Worm (Caenorhabditis elegans) whole organism, L3 larva: ENCODE data around the gene Y59H11AR.3.

ENCODE experiments used
- R02D3.7 ChIP-seq: fragments of 150-350 bp; optimal IDR thresholded peaks from 2 replicates; lab custom pipeline; 2014; ENCODE audit warnings: missing biosample characterization, missing genetic modification characterization
- ZK546.5 ChIP-seq: sonication (generic microtip); optimal IDR thresholded peaks from 2 replicates; lab custom pipeline; 2017; ENCODE audit warnings: missing biosample characterization, missing genetic modification characterization
- ama-1 ChIP-seq: fragments of 150-350 bp; optimal IDR thresholded peaks from 2 replicates; lab custom pipeline; 2018
- ceh-28 ChIP-seq: fragments of 150-350 bp; optimal IDR thresholded peaks from 2 replicates; lab custom pipeline; 2014; ENCODE audit warnings: missing biosample characterization, missing genetic modification reagents, missing genetic modification characterization
- ceh-82 ChIP-seq: fragments of 150-350 bp; optimal IDR thresholded peaks from 2 replicates; lab custom pipeline; 2014; ENCODE audit warnings: missing biosample characterization, missing genetic modification characterization
- daf-12 ChIP-seq: fragments of 150-350 bp; optimal IDR thresholded peaks from 2 replicates; lab custom pipeline; 2014; ENCODE audit warnings: missing biosample characterization, missing genetic modification reagents, missing genetic modification characterization
- egl-5 ChIP-seq: fragments of 150-350 bp; optimal IDR thresholded peaks from 2 replicates; lab custom pipeline; 2017; ENCODE audit warnings: missing biosample characterization, missing genetic modification reagents, missing genetic modification characterization, inconsistent platforms
- elt-1 ChIP-seq: fragments of 150-350 bp; optimal IDR thresholded peaks from 2 replicates; lab custom pipeline; 2014; ENCODE audit warnings: missing biosample characterization, missing genetic modification characterization
- elt-3 ChIP-seq, 3 experiments: fragments of 150-350 bp in 1 of 3; sonication (generic microtip) in 2 of 3; optimal IDR thresholded peaks; 2 replicates in 2 of 3; 4 replicates in 1 of 3; lab custom pipeline; 2014 to 2017; ENCODE audit warnings: missing biosample characterization in 3 of 3, missing genetic modification characterization in 3 of 3
- eor-1 ChIP-seq, 2 experiments: fragments of 150-350 bp; optimal IDR thresholded peaks; 2 replicates each; lab custom pipeline; 2014 to 2018; ENCODE audit warnings: missing biosample characterization in 2 of 2, missing genetic modification characterization in 2 of 2
- fkh-10 ChIP-seq: sonication (generic microtip); optimal IDR thresholded peaks from 2 replicates; lab custom pipeline; 2017; ENCODE audit warnings: missing biosample characterization, missing genetic modification reagents, missing genetic modification characterization
- fkh-2 ChIP-seq: fragments of 150-350 bp; optimal IDR thresholded peaks from 2 replicates; lab custom pipeline; 2014; ENCODE audit warnings: missing biosample characterization, missing genetic modification reagents, missing genetic modification characterization
- hmg-11 ChIP-seq: sonication (generic microtip); optimal IDR thresholded peaks from 2 replicates; lab custom pipeline; 2016; ENCODE audit warnings: missing genetic modification characterization, missing compliant biosample characterization
- jun-1 ChIP-seq: fragments of 150-350 bp; optimal IDR thresholded peaks from 2 replicates; lab custom pipeline; 2014; ENCODE audit warnings: missing biosample characterization, missing genetic modification reagents, missing genetic modification characterization
- lin-15B ChIP-seq: fragments of 150-350 bp; optimal IDR thresholded peaks from 2 replicates; lab custom pipeline; 2014; ENCODE audit warnings: missing biosample characterization, missing genetic modification characterization
- lin-39 ChIP-seq: fragments of 150-350 bp; optimal IDR thresholded peaks from 2 replicates; lab custom pipeline; 2018; ENCODE audit warnings: missing biosample characterization, missing genetic modification reagents, missing genetic modification characterization
- lsy-12 ChIP-seq: sonication (generic microtip); optimal IDR thresholded peaks from 2 replicates; lab custom pipeline; 2016; ENCODE audit warnings: mild to moderate bottlenecking, missing genetic modification characterization, missing compliant biosample characterization
- mml-1 ChIP-seq: fragments of 150-350 bp; sonication (generic microtip); optimal IDR thresholded peaks from 3 replicates; lab custom pipeline; 2014; ENCODE audit warnings: missing biosample characterization, missing genetic modification characterization
- nfya-1 ChIP-seq: sonication (generic microtip); optimal IDR thresholded peaks from 2 replicates; lab custom pipeline; 2017; ENCODE audit warnings: missing genetic modification characterization, mild to moderate bottlenecking, missing compliant biosample characterization, antibody characterized with exemption, moderate library complexity; ENCODE audit not compliant: insufficient read depth
- nhr-11 ChIP-seq: fragments of 150-350 bp; optimal IDR thresholded peaks from 2 replicates; lab custom pipeline; 2014; ENCODE audit warnings: missing biosample characterization, missing genetic modification characterization
- nhr-12 ChIP-seq: fragments of 150-350 bp; optimal IDR thresholded peaks from 2 replicates; lab custom pipeline; 2014; ENCODE audit warnings: missing biosample characterization, missing genetic modification characterization
- nhr-23 ChIP-seq: fragments of 150-350 bp; optimal IDR thresholded peaks from 2 replicates; lab custom pipeline; 2014; ENCODE audit warnings: missing biosample characterization, missing genetic modification reagents, missing genetic modification characterization
- nhr-25 ChIP-seq: sonication (generic microtip); optimal IDR thresholded peaks from 2 replicates; lab custom pipeline; 2017; ENCODE audit warnings: missing biosample characterization, missing genetic modification characterization
- nhr-28 ChIP-seq: fragments of 150-350 bp; optimal IDR thresholded peaks from 2 replicates; lab custom pipeline; 2014; ENCODE audit warnings: missing biosample characterization, missing genetic modification characterization
- nhr-43 ChIP-seq: sonication (generic microtip); optimal IDR thresholded peaks from 2 replicates; lab custom pipeline; 2016; ENCODE audit warnings: mild to moderate bottlenecking, missing genetic modification characterization, missing compliant biosample characterization; ENCODE audit not compliant: poor library complexity, severe bottlenecking
- nhr-77 ChIP-seq: fragments of 150-350 bp; optimal IDR thresholded peaks from 2 replicates; lab custom pipeline; 2014; ENCODE audit warnings: missing biosample characterization, missing genetic modification characterization
- pha-4 ChIP-seq: fragments of 150-350 bp; optimal IDR thresholded peaks from 2 replicates; lab custom pipeline; 2014; ENCODE audit warnings: missing biosample characterization, missing genetic modification reagents, missing genetic modification characterization
- tbx-2 ChIP-seq: sonication (generic microtip); optimal IDR thresholded peaks from 2 replicates; lab custom pipeline; 2016; ENCODE audit warnings: mild to moderate bottlenecking, missing genetic modification characterization, missing compliant biosample characterization
- unc-39 ChIP-seq: sonication (generic microtip); optimal IDR thresholded peaks from 4 replicates; lab custom pipeline; 2017; ENCODE audit warnings: missing biosample characterization, missing genetic modification characterization
- zag-1 ChIP-seq: fragments of 150-350 bp; optimal IDR thresholded peaks from 2 replicates; lab custom pipeline; 2014; ENCODE audit warnings: missing biosample characterization, missing genetic modification characterization
- ztf-4 ChIP-seq: fragments of 150-350 bp; optimal IDR thresholded peaks from 2 replicates; lab custom pipeline; 2014; ENCODE audit warnings: missing biosample characterization, missing genetic modification characterization

Y59H11AR.3 gene

DNA sequence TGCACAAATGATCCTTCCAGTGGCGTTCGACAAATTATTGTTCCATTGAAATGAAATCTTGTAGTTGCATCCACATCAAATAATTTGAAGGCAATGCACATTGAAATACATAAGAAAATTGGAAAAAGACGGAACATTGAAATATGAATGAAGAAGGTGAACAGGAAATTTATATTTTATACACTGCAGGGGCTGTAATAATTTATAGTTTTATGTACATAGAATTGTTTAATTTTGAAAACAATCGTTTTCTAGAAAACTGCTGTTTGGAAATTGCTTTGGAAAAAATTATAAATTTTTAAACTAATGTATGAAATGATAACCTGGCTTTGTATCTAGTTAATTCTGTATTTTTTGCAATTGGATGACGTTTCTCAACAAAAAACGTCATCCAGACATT is at the start of gene Y59H11AR.3:
Y59H11AR.3 (minus strand) TSS at position 101 of the 400 bp plus-strand sequence.
- no peak for TF ChIP-seq ceh-28 (tag; lab: Kevin White, UChicago)
- TF ChIP-seq ceh-82 (tag; lab: Kevin White, UChicago): no peak
- no peak for TF ChIP-seq nhr-23 (tag; lab: Kevin White, UChicago)
- TF ChIP-seq nhr-12 (tag; lab: Kevin White, UChicago): no peak
- no peak for TF ChIP-seq unc-39
- TF ChIP-seq ZK546.5: no peak
- TF ChIP-seq egl-5 (tag; lab: Kevin White, UChicago): no peak
- TF ChIP-seq fkh-2 (tag; lab: Kevin White, UChicago): no peak
- no peak for TF ChIP-seq zag-1 (tag; lab: Kevin White, UChicago)
- no peak for TF ChIP-seq nhr-28 (tag; lab: Kevin White, UChicago)
- no peak for TF ChIP-seq lin-39 (tag; lab: Kevin White, UChicago)
- TF ChIP-seq pha-4 (tag; lab: Kevin White, UChicago): no peak

DNA sequence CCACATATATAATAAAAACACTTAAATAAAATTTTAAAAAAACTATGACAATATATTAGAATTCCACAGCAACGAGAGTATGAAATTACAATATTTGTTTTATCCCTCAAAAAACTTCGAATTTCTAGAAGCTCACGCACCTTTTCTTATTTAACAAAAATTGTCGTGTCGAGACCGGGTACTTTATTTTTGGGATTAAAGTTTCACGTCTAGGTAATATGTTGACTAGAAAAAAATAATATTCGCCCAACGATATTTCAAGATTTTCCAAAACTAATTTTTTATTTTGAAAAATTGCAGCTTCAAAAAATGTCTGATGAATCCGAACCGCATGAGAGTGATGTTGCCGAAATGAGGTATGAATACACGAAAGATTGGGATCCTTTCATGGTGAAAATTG is 49.2 kb upstream of the Y59H11AR.3 start, which contains the start of gene C49C8.3:
C49C8.3 (plus strand) TSS at position 301 of the 400 bp plus-strand sequence.
- no peak for TF ChIP-seq nfya-1 (tag; lab: Kevin White, UChicago)
- TF ChIP-seq nhr-11: no peak
- no peak for TF ChIP-seq ztf-4
- TF ChIP-seq daf-12: no peak
- TF ChIP-seq fkh-10 (GFP tag; lab: Kevin White, UChicago): no peak
- TF ChIP-seq nhr-43 (tag; lab: Kevin White, UChicago): no peak
- no peak for TF ChIP-seq nhr-23 (tag; lab: Kevin White, UChicago)
- TF ChIP-seq R02D3.7 (tag; lab: Kevin White, UChicago): no peak
- TF ChIP-seq, all 47 proteins: peak for 0

DNA sequence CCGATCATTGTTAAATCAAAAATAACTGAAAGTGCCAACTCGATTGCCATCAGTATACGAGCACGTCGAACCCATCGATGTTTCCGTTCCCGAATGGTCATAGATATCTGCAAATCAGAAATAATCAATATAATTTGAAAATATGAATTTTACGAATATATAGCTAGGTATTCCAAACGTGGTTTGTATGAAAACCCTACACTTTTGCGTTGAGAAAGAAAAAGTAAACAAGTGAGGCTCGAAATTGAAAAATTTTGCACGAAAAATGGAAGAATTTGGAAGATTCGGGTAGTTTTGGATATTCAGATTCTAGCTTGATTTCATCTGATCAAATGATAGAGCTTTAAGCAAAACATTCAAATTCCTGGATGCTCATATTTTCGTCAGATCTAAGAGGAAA is 43.5 kb upstream of the Y59H11AR.3 start, which contains the start of gene F42A9.9:
F42A9.9 (minus strand) TSS at position 101 of the 400 bp plus-strand sequence.
- TF ChIP-seq R02D3.7 (tag; lab: Kevin White, UChicago) (no peak), nhr-25 (tag; lab: Kevin White, UChicago) (no peak), lsy-12 (no peak), tbx-2 (tag; lab: Kevin White, UChicago) (no peak), ztf-4 (no peak), pha-4 (tag; lab: Kevin White, UChicago) (no peak), jun-1 (tag; lab: Kevin White, UChicago) (no peak)

DNA sequence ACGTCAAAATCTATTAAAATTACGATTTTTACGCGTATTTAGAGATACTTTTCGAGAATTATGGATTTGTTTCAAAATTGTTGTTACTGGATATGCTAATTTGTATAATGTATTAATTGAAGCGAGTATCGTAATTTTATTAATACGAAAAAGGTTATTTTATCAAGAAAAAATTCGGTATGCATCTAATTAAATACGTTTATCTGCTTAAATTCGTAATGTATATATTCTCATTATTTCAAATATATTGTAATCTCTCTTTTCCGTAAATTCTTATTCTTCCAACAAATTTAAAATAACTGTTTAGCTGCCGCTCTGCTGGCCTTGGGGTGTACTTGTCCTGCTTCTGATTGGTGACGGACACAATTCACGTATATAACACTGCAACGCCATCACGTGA is 35.8 kb upstream of the Y59H11AR.3 start, which contains the start of gene dgk-4:
dgk-4 (plus strand) TSS at position 301 of the 400 bp plus-strand sequence.
- TF ChIP-seq nhr-77 (no peak), elt-3 (tag; optimal IDR thresholded peaks at IDR 0.05; lab: Kevin White, UChicago) (no peak)
- TF ChIP-seq, all 47 proteins: peak for 0

DNA sequence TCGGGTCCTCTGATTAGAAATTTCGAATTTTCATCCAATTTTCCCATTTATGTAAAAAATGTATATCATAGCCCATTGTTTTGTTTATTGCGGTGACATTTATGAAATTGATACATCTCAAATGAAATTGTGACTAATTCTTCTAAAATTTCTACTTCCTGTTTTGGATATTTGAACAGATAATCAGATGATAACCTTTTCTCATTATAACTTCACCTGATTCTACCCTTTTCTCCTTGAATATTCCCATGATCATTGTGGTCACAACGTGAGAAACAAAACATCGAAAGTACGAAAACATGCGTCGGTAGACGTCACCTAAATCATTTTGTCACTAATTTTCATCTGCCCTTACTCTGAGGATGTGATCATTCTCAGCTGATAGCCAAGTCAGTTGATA is 35.0 kb upstream of the Y59H11AR.3 start:
- TF ChIP-seq ztf-4 (no peak), eor-1 (tag; optimal IDR thresholded peaks at IDR 0.05; lab: Kevin White, UChicago) (no peak), nhr-11 (no peak), R02D3.7 (tag; lab: Kevin White, UChicago) (no peak), nhr-28 (tag; lab: Kevin White, UChicago) (no peak)

DNA sequence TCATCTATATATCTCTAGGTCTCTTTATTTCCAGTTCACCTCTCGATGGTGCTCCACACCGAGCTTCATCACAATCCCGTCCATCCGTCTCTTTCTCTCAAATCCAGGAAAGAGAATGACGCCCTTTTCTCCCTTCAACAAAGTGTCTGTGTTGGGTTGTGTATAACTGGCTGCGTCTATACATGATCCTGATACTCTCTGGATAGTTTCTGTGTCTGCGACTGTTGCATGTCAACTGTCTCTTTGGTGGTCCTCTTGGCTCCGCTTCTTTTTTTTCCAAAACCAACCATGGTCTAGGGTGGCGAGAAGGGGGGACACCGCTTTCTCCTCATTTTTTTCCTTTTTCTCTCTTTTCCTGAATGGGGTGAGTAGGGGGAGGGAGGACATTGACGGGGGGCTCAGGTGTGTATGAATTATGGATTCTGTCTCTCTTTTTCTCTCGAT is 34.4 kb upstream of the Y59H11AR.3 start:
- TF ChIP-seq fkh-10 (GFP tag; lab: Kevin White, UChicago) (peak; percentile 34), mml-1 (tag; lab: Kevin White, UChicago) (no peak), fkh-2 (tag; lab: Kevin White, UChicago) (no peak), lin-15B (peak; percentile 25), nfya-1 (tag; lab: Kevin White, UChicago) (peak; percentile 75), lin-39 (tag; lab: Kevin White, UChicago) (peak; percentile 54), hmg-11 (tag; lab: Kevin White, UChicago) (peak; percentile 86)

DNA sequence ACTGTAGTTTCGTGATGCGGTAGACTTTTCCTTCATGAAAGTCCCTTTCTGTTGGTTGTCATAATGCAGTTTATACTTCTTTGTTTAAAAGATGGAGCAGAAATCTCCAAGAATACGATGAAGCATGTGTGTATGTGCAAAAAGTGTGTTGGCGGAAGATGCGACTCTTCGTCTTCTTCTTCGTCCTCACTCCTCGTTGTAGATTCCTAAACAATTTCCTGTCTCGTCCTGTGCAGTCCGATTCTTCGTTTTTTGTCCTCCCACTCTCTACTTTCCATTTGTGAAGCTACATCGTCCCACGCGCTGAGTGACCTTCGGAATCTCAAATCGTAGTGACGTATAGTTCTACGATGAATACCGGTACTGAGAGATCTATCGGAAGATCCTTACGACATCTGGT is 33.0 kb upstream of the Y59H11AR.3 start:
- TF ChIP-seq lin-15B (no peak), fkh-10 (GFP tag; lab: Kevin White, UChicago) (peak; percentile 46), nhr-25 (tag; lab: Kevin White, UChicago) (peak; percentile 49), ama-1 (lab: Kevin White, UChicago) (no peak), elt-1 (no peak)
